Worm (Caenorhabditis elegans) whole organism, midembryonic: ENCODE measurements around the gene lsm-4.

Source experiments
- T22C8.4 ChIP-seq: fragments of 200-800 bp; sonication (Bioruptor generic); IDR thresholded peaks from 2 replicates; pipeline ENCODE4 v1.3.6; 2022; ENCODE audit warnings: missing genetic modification characterization, missing compliant biosample characterization
- cog-1 ChIP-seq: sonication (generic microtip); optimal IDR thresholded peaks from 2 replicates; lab custom pipeline; 2016; ENCODE audit warnings: missing genetic modification characterization, missing compliant biosample characterization
- flt-1 ChIP-seq: fragments of 200-800 bp; sonication (Bioruptor generic); IDR thresholded peaks from 2 replicates; pipeline ENCODE4 v1.3.6; 2022; ENCODE audit warnings: missing genetic modification characterization, missing compliant biosample characterization
- klf-2 ChIP-seq: fragments of 200-800 bp; sonication (Bioruptor generic); conservative IDR thresholded peaks from 2 replicates; pipeline ENCODE4 v1.3.6; 2022; ENCODE audit warnings: missing genetic modification reagents, missing genetic modification characterization, missing compliant biosample characterization
- med-1 ChIP-seq: sonication (generic microtip); optimal IDR thresholded peaks from 2 replicates; lab custom pipeline; 2017; ENCODE audit warnings: missing genetic modification characterization, mild to moderate bottlenecking, missing compliant biosample characterization, antibody characterized with exemption, missing genetic modification reagents; ENCODE audit not compliant: insufficient read depth
- ref-1 ChIP-seq: fragments of 200-800 bp; sonication (Bioruptor generic); conservative IDR thresholded peaks from 2 replicates; pipeline ENCODE4 v1.3.6; 2022; ENCODE audit warnings: missing genetic modification reagents, missing genetic modification characterization, missing compliant biosample characterization
- tab-1 ChIP-seq: fragments of 200-800 bp; sonication (Bioruptor generic); IDR thresholded peaks from 2 replicates; pipeline ENCODE4 v1.3.6; 2022; ENCODE audit warnings: missing genetic modification characterization, missing compliant biosample characterization
- ztf-23 ChIP-seq: fragments of 200-800 bp; sonication (Bioruptor generic); IDR thresholded peaks from 2 replicates; pipeline ENCODE4 v1.3.6; 2022; ENCODE audit warnings: missing genetic modification reagents, missing genetic modification characterization, missing compliant biosample characterization
- ztf-29 ChIP-seq: fragments of 200-800 bp; sonication (Bioruptor generic); IDR thresholded peaks from 2 replicates; pipeline ENCODE4 v1.3.6; 2022; ENCODE audit warnings: missing genetic modification reagents, missing genetic modification characterization, missing compliant biosample characterization

Gene lsm-4

DNA sequence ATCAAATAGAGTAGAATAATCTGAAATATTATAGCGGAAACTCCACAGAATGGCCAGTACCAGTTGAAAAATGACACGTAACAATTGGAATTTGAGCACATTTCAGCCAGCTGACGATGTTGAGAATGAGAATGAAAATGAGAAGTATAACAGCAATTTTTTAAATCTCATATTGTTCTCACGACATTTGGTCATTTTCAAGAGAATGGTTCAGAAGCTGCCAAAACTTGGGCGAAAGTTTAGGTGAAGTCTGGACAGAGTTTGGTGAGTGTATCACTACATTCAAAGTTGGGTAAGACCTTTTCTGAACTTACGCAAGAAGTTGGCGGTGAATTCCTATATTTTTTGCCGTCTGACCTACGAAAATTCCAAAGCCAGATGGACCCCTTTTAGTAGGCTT lies 48.0 kb downstream of the lsm-4 start, which contains the start of gene srd-58:
Gene srd-58, minus strand, starts transcription at position 101 of the 400 bp plus-strand sequence.
- no peak for TF ChIP-seq med-1 (GFP tag; lab: Kevin White, UChicago)
- no peak for TF ChIP-seq tab-1 (GFP tag; lab: Robert Waterston, UW)
- TF ChIP-seq ztf-29 (GFP tag; lab: Robert Waterston, UW) = no peak
- no peak for TF ChIP-seq klf-2 (GFP tag; lab: Robert Waterston, UW)
- TF ChIP-seq ref-1 = no peak
- TF ChIP-seq flt-1 = no peak
- no peak for TF ChIP-seq cog-1 (tag; lab: Kevin White, UChicago)
- TF ChIP-seq T22C8.4 (GFP tag; lab: Robert Waterston, UW) = no peak
- no peak for TF ChIP-seq ztf-23 (GFP tag; lab: Robert Waterston, UW)

- no peak for TF ChIP-seq T22C8.4 (GFP tag; lab: Robert Waterston, UW)
- no peak for TF ChIP-seq ref-1
- no peak for TF ChIP-seq tab-1 (GFP tag; lab: Robert Waterston, UW)
- no peak for TF ChIP-seq ztf-29 (GFP tag; lab: Robert Waterston, UW)
- TF ChIP-seq klf-2 (GFP tag; lab: Robert Waterston, UW) = no peak
- no peak for TF ChIP-seq cog-1 (tag; lab: Kevin White, UChicago)
- no peak for TF ChIP-seq ztf-23 (GFP tag; lab: Robert Waterston, UW)
- no peak for TF ChIP-seq med-1 (GFP tag; lab: Kevin White, UChicago)
- no peak for TF ChIP-seq flt-1
Measured at ce11 chrII:7203110-7203509, 49.9 kb downstream of the lsm-4 start, which contains the start of gene srd-56. srd-56 (minus strand) TSS chrII:7203210.
